Worm (Caenorhabditis elegans) whole organism, L2 larva: ENCODE measurements around the gene vep-2.

Source experiments
- C34F6.9 ChIP-seq: fragments of 150-350 bp; optimal IDR thresholded peaks from 2 replicates; lab custom pipeline; 2014; ENCODE audit warnings: missing biosample characterization, missing genetic modification characterization
- F13H6.1 ChIP-seq: sonication (generic microtip); optimal IDR thresholded peaks from 2 replicates; lab custom pipeline; 2016; ENCODE audit warnings: missing genetic modification characterization, missing compliant biosample characterization
- R02D3.7 ChIP-seq: fragments of 150-350 bp; optimal IDR thresholded peaks from 2 replicates; lab custom pipeline; 2014; ENCODE audit warnings: missing biosample characterization, missing genetic modification characterization
- Y55F3AM.14 ChIP-seq: fragments of 200-800 bp; sonication (Bioruptor generic); optimal IDR thresholded peaks from 2 replicates; lab custom pipeline; 2018; ENCODE audit warnings: mild to moderate bottlenecking, missing genetic modification characterization, missing compliant biosample characterization
- ZK546.5 ChIP-seq: sonication (generic microtip); optimal IDR thresholded peaks from 2 replicates; lab custom pipeline; 2017; ENCODE audit warnings: missing biosample characterization, missing genetic modification characterization
- alr-1 ChIP-seq: fragments of 150-350 bp; optimal IDR thresholded peaks from 2 replicates; lab custom pipeline; 2014; ENCODE audit warnings: missing biosample characterization, missing genetic modification characterization
- aly-2 ChIP-seq: fragments of 150-350 bp; optimal IDR thresholded peaks from 2 replicates; lab custom pipeline; 2014; ENCODE audit warnings: missing biosample characterization, missing genetic modification characterization
- ama-1 ChIP-seq: fragments of 150-350 bp; optimal IDR thresholded peaks from 2 replicates; lab custom pipeline; 2018; ENCODE audit warnings: inconsistent platforms
- blmp-1 ChIP-seq: sonication (generic microtip); optimal IDR thresholded peaks from 2 replicates; lab custom pipeline; 2017; ENCODE audit warnings: missing genetic modification characterization, mild to moderate bottlenecking, missing compliant biosample characterization, antibody characterized with exemption, moderate library complexity; ENCODE audit not compliant: insufficient read depth
- ceh-16 ChIP-seq: fragments of 150-350 bp; optimal IDR thresholded peaks from 2 replicates; lab custom pipeline; 2014; ENCODE audit warnings: missing biosample characterization, missing genetic modification characterization
- ceh-82 ChIP-seq: fragments of 150-350 bp; optimal IDR thresholded peaks from 2 replicates; lab custom pipeline; 2014; ENCODE audit warnings: missing biosample characterization, missing genetic modification characterization
- crh-2 ChIP-seq: sonication (generic microtip); optimal IDR thresholded peaks from 2 replicates; lab custom pipeline; 2017; ENCODE audit warnings: missing biosample characterization, missing genetic modification characterization
- dmd-4 ChIP-seq: sonication (generic microtip); optimal IDR thresholded peaks from 2 replicates; lab custom pipeline; 2017; ENCODE audit warnings: missing biosample characterization, missing genetic modification characterization
- egl-27 ChIP-seq: sonication (generic microtip); optimal IDR thresholded peaks from 3 replicates; lab custom pipeline; 2017; ENCODE audit warnings: missing biosample characterization, missing genetic modification reagents, missing genetic modification characterization
- elt-1 ChIP-seq: fragments of 150-350 bp; optimal IDR thresholded peaks from 2 replicates; lab custom pipeline; 2014; ENCODE audit warnings: missing biosample characterization, missing genetic modification characterization
- elt-3 ChIP-seq: sonication (generic microtip); optimal IDR thresholded peaks from 2 replicates; lab custom pipeline; 2017; ENCODE audit warnings: missing biosample characterization, missing genetic modification characterization
- fos-1 ChIP-seq: fragments of 150-350 bp; optimal IDR thresholded peaks from 2 replicates; lab custom pipeline; 2014; ENCODE audit warnings: missing biosample characterization, missing genetic modification characterization
- gmeb-1 ChIP-seq: fragments of 150-350 bp; optimal IDR thresholded peaks from 2 replicates; lab custom pipeline; 2014; ENCODE audit warnings: missing biosample characterization, missing genetic modification characterization
- lin-11 ChIP-seq: fragments of 150-350 bp; sonication (generic microtip); optimal IDR thresholded peaks from 2 replicates; lab custom pipeline; 2014; ENCODE audit warnings: missing biosample characterization, missing genetic modification characterization, inconsistent platforms, mixed read lengths
- lin-13 ChIP-seq: fragments of 150-350 bp; optimal IDR thresholded peaks from 2 replicates; lab custom pipeline; 2014; ENCODE audit warnings: missing biosample characterization, missing genetic modification reagents, missing genetic modification characterization
- lin-39 ChIP-seq: fragments of 150-350 bp; optimal IDR thresholded peaks from 2 replicates; lab custom pipeline; 2014; ENCODE audit warnings: missing biosample characterization, missing genetic modification reagents, missing genetic modification characterization
- lsy-2 ChIP-seq, 2 experiments: fragments of 150-350 bp in 1 of 2; sonication (generic microtip) in 1 of 2; optimal IDR thresholded peaks; 2 replicates each; lab custom pipeline; 2014 to 2017; ENCODE audit warnings: missing biosample characterization in 2 of 2, missing genetic modification characterization in 2 of 2
- mab-5 ChIP-seq: fragments of 150-350 bp; optimal IDR thresholded peaks from 2 replicates; lab custom pipeline; 2014; ENCODE audit warnings: missing biosample characterization, missing genetic modification characterization
- mbf-1 ChIP-seq: sonication (generic microtip); optimal IDR thresholded peaks from 2 replicates; lab custom pipeline; 2017; ENCODE audit warnings: missing biosample characterization, missing genetic modification characterization
- mdl-1 ChIP-seq, 2 experiments: fragments of 150-350 bp in 1 of 2; sonication (generic microtip) in 1 of 2; optimal IDR thresholded peaks; 2 replicates each; lab custom pipeline; 2017; ENCODE audit warnings: missing biosample characterization in 2 of 2, missing genetic modification characterization in 2 of 2
- nhr-10 ChIP-seq: sonication (generic microtip); optimal IDR thresholded peaks from 2 replicates; lab custom pipeline; 2017; ENCODE audit warnings: missing biosample characterization, missing genetic modification characterization
- nhr-11 ChIP-seq: fragments of 150-350 bp; optimal IDR thresholded peaks from 2 replicates; lab custom pipeline; 2014; ENCODE audit warnings: missing biosample characterization, missing genetic modification characterization
- nhr-12 ChIP-seq: fragments of 150-350 bp; optimal IDR thresholded peaks from 2 replicates; lab custom pipeline; 2014; ENCODE audit warnings: missing biosample characterization, missing genetic modification characterization
- nhr-129 ChIP-seq: fragments of 150-350 bp; optimal IDR thresholded peaks from 2 replicates; lab custom pipeline; 2014; ENCODE audit warnings: missing biosample characterization, missing genetic modification characterization
- nhr-21 ChIP-seq: fragments of 150-350 bp; optimal IDR thresholded peaks from 2 replicates; lab custom pipeline; 2014; ENCODE audit warnings: missing biosample characterization, missing genetic modification characterization
- nhr-23 ChIP-seq: fragments of 150-350 bp; optimal IDR thresholded peaks from 2 replicates; lab custom pipeline; 2014; ENCODE audit warnings: missing biosample characterization, missing genetic modification reagents, missing genetic modification characterization
- nhr-237 ChIP-seq: fragments of 150-350 bp; optimal IDR thresholded peaks from 2 replicates; lab custom pipeline; 2014; ENCODE audit warnings: missing biosample characterization, missing genetic modification characterization
- nhr-25 ChIP-seq: fragments of 150-350 bp; sonication (generic microtip); optimal IDR thresholded peaks from 3 replicates; lab custom pipeline; 2014; ENCODE audit warnings: missing biosample characterization, missing genetic modification characterization
- nhr-6 ChIP-seq: fragments of 150-350 bp; optimal IDR thresholded peaks from 2 replicates; lab custom pipeline; 2014; ENCODE audit warnings: missing biosample characterization, missing genetic modification characterization
- nhr-77 ChIP-seq: fragments of 150-350 bp; optimal IDR thresholded peaks from 2 replicates; lab custom pipeline; 2014; ENCODE audit warnings: missing biosample characterization, missing genetic modification characterization
- peb-1 ChIP-seq: fragments of 150-350 bp; optimal IDR thresholded peaks from 2 replicates; lab custom pipeline; 2014; ENCODE audit warnings: missing biosample characterization, missing genetic modification characterization
- sem-4 ChIP-seq: fragments of 150-350 bp; optimal IDR thresholded peaks from 2 replicates; lab custom pipeline; 2014; ENCODE audit warnings: missing biosample characterization, missing genetic modification reagents, missing genetic modification characterization
- skn-1 ChIP-seq: sonication (generic microtip); optimal IDR thresholded peaks from 2 replicates; lab custom pipeline; 2017; ENCODE audit warnings: missing biosample characterization, missing genetic modification characterization
- sma-3 ChIP-seq: sonication (generic microtip); optimal IDR thresholded peaks from 2 replicates; lab custom pipeline; 2016; ENCODE audit warnings: missing genetic modification reagents, missing genetic modification characterization, missing compliant biosample characterization
- sma-9 ChIP-seq, 2 experiments: fragments of 150-350 bp in 1 of 2; sonication (generic microtip) in 1 of 2; optimal IDR thresholded peaks; 2 replicates each; lab custom pipeline; 2014 to 2016; ENCODE audit warnings: missing genetic modification characterization in 2 of 2, mild to moderate bottlenecking in 1 of 2, missing biosample characterization in 1 of 2, missing compliant biosample characterization in 1 of 2, missing genetic modification reagents in 1 of 2, moderate library complexity in 1 of 2
- snpc-4 ChIP-seq: fragments of 150-350 bp; optimal IDR thresholded peaks from 2 replicates; lab custom pipeline; 2014; ENCODE audit warnings: missing biosample characterization, missing genetic modification characterization
- unc-39 ChIP-seq: fragments of 150-350 bp; optimal IDR thresholded peaks from 2 replicates; lab custom pipeline; 2014; ENCODE audit warnings: missing biosample characterization, missing genetic modification characterization
- unc-55 ChIP-seq: fragments of 150-350 bp; sonication (generic microtip); optimal IDR thresholded peaks from 3 replicates; lab custom pipeline; 2014; ENCODE audit warnings: missing biosample characterization, missing genetic modification reagents, missing genetic modification characterization
- unc-62 ChIP-seq: fragments of 150-350 bp; optimal IDR thresholded peaks from 2 replicates; lab custom pipeline; 2014; ENCODE audit warnings: missing biosample characterization, missing genetic modification reagents, missing genetic modification characterization
- zag-1 ChIP-seq: fragments of 150-350 bp; optimal IDR thresholded peaks from 2 replicates; lab custom pipeline; 2014; ENCODE audit warnings: missing biosample characterization, missing genetic modification characterization
- ztf-1 ChIP-seq: fragments of 200-800 bp; sonication (Bioruptor generic); conservative IDR thresholded peaks from 2 replicates; pipeline ENCODE4 v1.3.6; 2022; ENCODE audit warnings: missing genetic modification characterization, missing compliant biosample characterization
- ztf-11 ChIP-seq: sonication (generic microtip); optimal IDR thresholded peaks from 2 replicates; lab custom pipeline; 2017; ENCODE audit warnings: missing biosample characterization, missing genetic modification characterization
- ztf-4 ChIP-seq: fragments of 150-350 bp; optimal IDR thresholded peaks from 2 replicates; lab custom pipeline; 2014; ENCODE audit warnings: missing biosample characterization, missing genetic modification characterization

Gene vep-2

DNA sequence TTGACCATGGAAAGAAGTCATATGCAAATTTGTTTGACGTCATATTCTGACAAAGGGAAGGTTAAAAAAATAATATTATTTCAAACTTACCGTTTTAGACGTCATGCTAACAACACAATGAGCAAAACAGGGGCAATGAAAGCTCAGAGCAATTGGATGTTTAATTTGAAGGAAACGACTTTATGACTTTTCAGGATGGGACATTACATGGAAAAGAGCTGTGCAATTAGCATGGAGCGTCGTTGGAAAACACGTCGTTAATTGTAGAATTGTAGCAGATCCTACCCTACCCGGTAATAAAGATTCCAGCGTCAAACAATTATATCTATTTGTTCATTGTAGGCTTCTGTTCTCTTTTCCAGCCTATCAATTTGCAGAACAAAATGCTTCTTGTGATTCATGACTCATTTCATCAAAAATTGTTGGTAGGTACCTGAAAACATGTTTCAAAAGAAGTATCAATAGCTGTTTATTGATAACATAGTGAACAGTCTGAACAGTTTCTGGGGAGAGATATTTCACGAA lies 45.5 kb downstream of the vep-2 start, which contains the start of gene ceh-63:
Gene ceh-63, minus strand, starts transcription at position 475 of the 525 bp plus-strand sequence.
- TF ChIP-seq sem-4 (tag; lab: Kevin White, UChicago) (no peak), mab-5 (no peak), R02D3.7 (tag; lab: Kevin White, UChicago) (no peak), ZK546.5 (no peak), fos-1 (tag; lab: Kevin White, UChicago) (no peak), nhr-129 (no peak), Y55F3AM.14 (no peak), zag-1 (no peak), nhr-25 (tag; lab: Kevin White, UChicago) (no peak), egl-27 (tag; lab: Kevin White, UChicago) (no peak), mbf-1 (tag; lab: Kevin White, UChicago) (no peak), ceh-82 (tag; lab: Kevin White, UChicago) (no peak), ama-1 (lab: Kevin White, UChicago) (no peak), ceh-16 (no peak), ztf-11 (tag; lab: Kevin White, UChicago) (no peak), peb-1 (tag; lab: Kevin White, UChicago) (no peak), ztf-4 (no peak), alr-1 (tag; lab: Kevin White, UChicago) (no peak)

DNA sequence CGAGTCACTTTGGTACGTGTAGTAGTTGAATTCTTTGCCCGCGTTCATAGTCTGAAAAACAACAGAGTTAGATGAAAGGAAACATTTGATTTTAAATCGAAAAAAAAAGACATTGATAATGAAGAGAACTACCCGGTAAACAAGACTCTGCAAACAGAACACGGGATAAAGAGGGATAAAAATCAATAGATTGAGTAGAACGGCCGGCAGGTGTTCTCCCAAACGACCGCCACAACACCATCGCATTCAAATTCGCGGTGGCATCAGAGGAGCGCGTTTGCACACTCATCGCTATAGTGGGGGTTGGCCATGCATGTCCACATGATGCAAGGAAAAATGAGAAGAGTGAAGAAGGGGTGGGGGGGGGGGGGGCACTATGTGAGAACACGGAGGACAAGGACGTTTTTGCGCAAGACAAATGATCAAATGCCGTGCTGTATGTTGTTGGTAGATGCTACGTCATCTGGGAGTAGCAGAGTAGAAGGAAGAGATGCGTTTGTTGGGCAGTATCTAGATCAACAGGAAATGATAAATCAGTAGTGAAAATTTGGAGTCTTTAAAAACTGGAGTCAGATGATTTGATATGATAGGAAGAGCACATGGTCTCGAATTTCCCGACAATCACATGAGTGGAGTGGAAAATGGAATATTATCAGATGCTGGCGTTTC lies 50.5 kb downstream of the vep-2 start, which contains the start of gene tag-52:
Gene tag-52, minus strand, starts transcription at position 51 of the 669 bp plus-strand sequence.
- TF ChIP-seq nhr-10 (tag; lab: Kevin White, UChicago) (no peak), ztf-11 (tag; lab: Kevin White, UChicago) (no peak), nhr-11 (tag; lab: Kevin White, UChicago) (no peak), mab-5 (no peak), elt-1 (no peak), nhr-25 (tag; lab: Kevin White, UChicago) (peak; percentile 49), gmeb-1 (tag; lab: Kevin White, UChicago) (peak; percentile 32), zag-1 (no peak), F13H6.1 (tag; lab: Kevin White, UChicago) (peak; percentile 21), nhr-12 (no peak), nhr-21 (tag; lab: Kevin White, UChicago) (peak; percentile 1), nhr-237 (tag; lab: Kevin White, UChicago) (no peak), nhr-6 (tag; lab: Kevin White, UChicago) (no peak), lin-11 (no peak), snpc-4 (tag; lab: Kevin White, UChicago) (no peak), Y55F3AM.14 (no peak), C34F6.9 (no peak), lsy-2 (tag; optimal IDR thresholded peaks at IDR 0.05; lab: Kevin White, UChicago) (peak in 1 of 2 experiments; percentile 13), peb-1 (tag; lab: Kevin White, UChicago) (no peak), elt-3 (no peak), unc-39 (no peak), crh-2 (tag; lab: Kevin White, UChicago) (peak; percentile 55), aly-2 (tag; lab: Kevin White, UChicago) (no peak), ztf-4 (no peak), sma-9 (GFP tag; optimal IDR thresholded peaks at IDR 0.05; lab: Kevin White, UChicago) (peak; percentile 85), sma-9 (tag; optimal IDR thresholded peaks at IDR 0.05; lab: Kevin White, UChicago) (no peak), mdl-1 (tag; optimal IDR thresholded peaks at IDR 0.05; lab: Kevin White, UChicago) (peak in 1 of 2 experiments; percentile 23), ceh-82 (tag; lab: Kevin White, UChicago) (no peak), ZK546.5 (no peak), alr-1 (tag; lab: Kevin White, UChicago) (no peak), ceh-16 (no peak), lin-39 (tag; lab: Kevin White, UChicago) (no peak), unc-62 (GFP tag; lab: Kevin White, UChicago) (no peak), nhr-129 (peak; percentile 74), dmd-4 (tag; lab: Kevin White, UChicago) (no peak), blmp-1 (peak; percentile 1), nhr-77 (tag; lab: Kevin White, UChicago) (no peak), lin-13 (GFP tag; lab: Kevin White, UChicago) (no peak), skn-1 (tag; lab: Kevin White, UChicago) (no peak), sem-4 (tag; lab: Kevin White, UChicago) (no peak), fos-1 (tag; lab: Kevin White, UChicago) (peak; percentile 16), unc-55 (GFP tag; lab: Kevin White, UChicago) (peak; percentile 38), nhr-23 (tag; lab: Kevin White, UChicago) (no peak), ama-1 (lab: Kevin White, UChicago) (no peak), R02D3.7 (tag; lab: Kevin White, UChicago) (no peak), sma-3 (GFP tag; lab: Kevin White, UChicago) (peak; percentile 54), mbf-1 (tag; lab: Kevin White, UChicago) (no peak), ztf-1 (GFP tag; lab: Robert Waterston, UW) (no peak), egl-27 (tag; lab: Kevin White, UChicago) (peak; percentile 24)
